Worm (Caenorhabditis elegans) whole organism, L1 larva: ENCODE measurements around the gene F22F7.3.
"Not testable (repeated sequence)": the region's sequence is repeated elsewhere in the genome, so short reads cannot be mapped to it uniquely, and the experiment has no call there.

Experiments
- C34B4.2 ChIP-seq: sonication (generic microtip); optimal IDR thresholded peaks from 2 replicates; lab custom pipeline; 2017; ENCODE audit warnings: mild to moderate bottlenecking, missing genetic modification characterization, missing compliant biosample characterization
- alr-1 ChIP-seq: fragments of 200-800 bp; sonication (Bioruptor generic); optimal IDR thresholded peaks from 2 replicates; lab custom pipeline; 2018; ENCODE audit warnings: borderline replicate concordance, mild to moderate bottlenecking, missing genetic modification characterization, missing compliant biosample characterization
- ceh-8 ChIP-seq: fragments of 200-800 bp; sonication (Bioruptor generic); optimal IDR thresholded peaks from 2 replicates; lab custom pipeline; 2018; ENCODE audit warnings: mild to moderate bottlenecking, missing genetic modification characterization, moderate library complexity, missing compliant biosample characterization
- ceh-88 ChIP-seq: fragments of 200-800 bp; sonication (Bioruptor generic); IDR thresholded peaks from 2 replicates; pipeline ENCODE4 v1.3.6; 2022; ENCODE audit warnings: missing genetic modification characterization, missing compliant biosample characterization
- efl-1 ChIP-seq, 4 experiments: fragments of 150-350 bp; optimal IDR thresholded peaks in 3 of 4; peaks in 1 of 4; 1 replicate in 1 of 4; 2 replicates in 3 of 4; lab custom pipeline; 2014; ENCODE audit warnings: missing biosample characterization in 2 of 4, missing genetic modification characterization in 2 of 4, missing genetic modification reagents in 2 of 4
- efl-3 ChIP-seq: fragments of 200-800 bp; sonication (Bioruptor generic); optimal IDR thresholded peaks from 2 replicates; lab custom pipeline; 2018; ENCODE audit warnings: mild to moderate bottlenecking, missing genetic modification characterization, missing compliant biosample characterization
- egl-13 ChIP-seq: sonication (generic microtip); optimal IDR thresholded peaks from 2 replicates; lab custom pipeline; 2016; ENCODE audit warnings: missing genotype, missing genetic modification reagents, missing genetic modification characterization, missing compliant biosample characterization
- elt-3 ChIP-seq, 6 experiments: fragments of 150-350 bp in 1 of 6; sonication (generic microtip); optimal IDR thresholded peaks; 2 replicates each; lab custom pipeline; 2017 to 2018; ENCODE audit warnings: missing biosample characterization in 6 of 6, missing genetic modification characterization in 6 of 6, inconsistent platforms in 1 of 6
- fkh-8 ChIP-seq: sonication (generic microtip); optimal IDR thresholded peaks from 2 replicates; lab custom pipeline; 2016; ENCODE audit warnings: mild to moderate bottlenecking, missing genetic modification characterization, missing compliant biosample characterization
- fos-1 ChIP-seq: fragments of 150-350 bp; optimal IDR thresholded peaks from 2 replicates; lab custom pipeline; 2014; ENCODE audit warnings: missing biosample characterization, missing genetic modification characterization
- hpl-2 ChIP-seq: fragments of 150-350 bp; optimal IDR thresholded peaks from 2 replicates; lab custom pipeline; 2014; ENCODE audit warnings: missing biosample characterization, missing genetic modification reagents, missing genetic modification characterization
- irx-1 ChIP-seq: sonication (generic microtip); optimal IDR thresholded peaks from 2 replicates; lab custom pipeline; 2016; ENCODE audit warnings: missing genetic modification characterization, missing compliant biosample characterization
- jun-1 ChIP-seq: fragments of 150-350 bp; optimal IDR thresholded peaks from 2 replicates; lab custom pipeline; 2014; ENCODE audit warnings: missing biosample characterization, missing genetic modification reagents, missing genetic modification characterization
- lin-14 ChIP-seq: fragments of 200-800 bp; sonication (Bioruptor generic); optimal IDR thresholded peaks from 2 replicates; lab custom pipeline; 2018; ENCODE audit warnings: mild to moderate bottlenecking, missing genetic modification characterization, moderate library complexity, missing compliant biosample characterization
- lin-39 ChIP-seq: fragments of 150-350 bp; optimal IDR thresholded peaks from 2 replicates; lab custom pipeline; 2014; ENCODE audit warnings: missing biosample characterization, missing genetic modification reagents, missing genetic modification characterization
- mab-9 ChIP-seq: fragments of 200-800 bp; sonication (Bioruptor generic); IDR thresholded peaks from 2 replicates; pipeline ENCODE4 v1.3.6; 2022; ENCODE audit warnings: missing genetic modification reagents, missing genetic modification characterization, missing compliant biosample characterization
- nhr-11 ChIP-seq: fragments of 150-350 bp; optimal IDR thresholded peaks from 2 replicates; lab custom pipeline; 2014; ENCODE audit warnings: missing biosample characterization, missing genetic modification characterization
- nhr-19 ChIP-seq: fragments of 200-800 bp; sonication (Bioruptor generic); conservative IDR thresholded peaks from 2 replicates; pipeline ENCODE4 v1.3.6; 2022; ENCODE audit warnings: missing genetic modification characterization, missing compliant biosample characterization
- nhr-20 ChIP-seq: sonication (generic microtip); optimal IDR thresholded peaks from 2 replicates; lab custom pipeline; 2016; ENCODE audit warnings: mild to moderate bottlenecking, missing genetic modification characterization, missing compliant biosample characterization
- nhr-237 ChIP-seq: fragments of 150-350 bp; optimal IDR thresholded peaks from 2 replicates; lab custom pipeline; 2014; ENCODE audit warnings: missing biosample characterization, missing genetic modification characterization
- nhr-76 ChIP-seq: sonication (generic microtip); optimal IDR thresholded peaks from 2 replicates; lab custom pipeline; 2017; ENCODE audit warnings: missing biosample characterization, missing genetic modification characterization
- nhr-90 ChIP-seq: sonication (generic microtip); optimal IDR thresholded peaks from 2 replicates; lab custom pipeline; 2016; ENCODE audit warnings: mild to moderate bottlenecking, missing genetic modification characterization, missing compliant biosample characterization; ENCODE audit not compliant: poor library complexity
- pag-3 ChIP-seq: sonication (generic microtip); optimal IDR thresholded peaks from 2 replicates; lab custom pipeline; 2017; ENCODE audit warnings: missing genetic modification characterization, mild to moderate bottlenecking, missing compliant biosample characterization, antibody characterized with exemption, borderline replicate concordance; ENCODE audit not compliant: insufficient read depth
- pqm-1 ChIP-seq: sonication (generic microtip); optimal IDR thresholded peaks from 3 replicates; lab custom pipeline; 2017; ENCODE audit warnings: missing biosample characterization, missing genetic modification characterization
- rnt-1 ChIP-seq: sonication (generic microtip); optimal IDR thresholded peaks from 2 replicates; lab custom pipeline; 2016; ENCODE audit warnings: mild to moderate bottlenecking, missing genetic modification characterization, moderate library complexity, missing compliant biosample characterization
- sox-4 ChIP-seq: sonication (generic microtip); optimal IDR thresholded peaks from 2 replicates; lab custom pipeline; 2016; ENCODE audit warnings: missing genetic modification characterization, missing compliant biosample characterization
- tbx-2 ChIP-seq: sonication (generic microtip); optimal IDR thresholded peaks from 2 replicates; lab custom pipeline; 2016; ENCODE audit warnings: missing genetic modification characterization, missing compliant biosample characterization
- tlp-1 ChIP-seq: fragments of 150-350 bp; optimal IDR thresholded peaks from 2 replicates; lab custom pipeline; 2014; ENCODE audit warnings: missing biosample characterization, missing genetic modification characterization
- unc-62 ChIP-seq: fragments of 150-350 bp; optimal IDR thresholded peaks from 2 replicates; lab custom pipeline; 2014; ENCODE audit warnings: missing biosample characterization, missing genetic modification reagents, missing genetic modification characterization
- vab-15 ChIP-seq: sonication (generic microtip); optimal IDR thresholded peaks from 2 replicates; lab custom pipeline; 2017; ENCODE audit warnings: missing genotype, mild to moderate bottlenecking, missing genetic modification characterization, missing compliant biosample characterization
- zag-1 ChIP-seq: fragments of 150-350 bp; optimal IDR thresholded peaks from 2 replicates; lab custom pipeline; 2014; ENCODE audit warnings: missing biosample characterization, missing genetic modification characterization
- ztf-4 ChIP-seq: fragments of 150-350 bp; optimal IDR thresholded peaks from 2 replicates; lab custom pipeline; 2014; ENCODE audit warnings: missing biosample characterization, missing genetic modification characterization

Gene F22F7.3

DNA sequence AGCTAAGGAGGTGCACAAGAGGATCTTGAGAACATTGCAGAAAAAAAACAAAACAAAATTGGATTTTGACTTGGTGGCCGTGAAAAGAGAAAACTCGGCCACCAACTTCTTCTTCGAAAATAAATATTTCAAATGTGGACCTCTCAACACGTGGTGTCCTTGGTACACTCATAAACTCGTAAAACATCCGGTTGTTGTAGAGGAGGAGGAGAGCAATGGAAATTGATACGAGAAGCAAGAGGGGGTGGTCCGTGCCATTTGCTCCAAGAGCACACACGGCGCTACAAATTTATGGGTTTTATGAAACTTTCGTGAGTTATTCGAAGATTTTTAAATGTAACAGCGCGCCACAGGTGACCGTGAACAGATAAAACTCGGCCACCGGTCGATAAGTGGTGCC is 28.6 kb upstream of the F22F7.3 start:
- peak; percentile 57 for TF ChIP-seq rnt-1 (tag; lab: Kevin White, UChicago)
- TF ChIP-seq efl-3 (GFP tag; lab: Kevin White, UChicago), result no peak
- peak; percentile 65 for TF ChIP-seq lin-14

ce11 chrV:2083869-2084268 is 26.6 kb upstream of the F22F7.3 start:
- TF ChIP-seq nhr-11 (tag; lab: Kevin White, UChicago), result no peak
- TF ChIP-seq alr-1 (tag; lab: Kevin White, UChicago), result no peak
- no peak for TF ChIP-seq mab-9 (GFP tag; lab: Robert Waterston, UW)
- TF ChIP-seq vab-15, result no peak
- TF ChIP-seq egl-13 (tag; lab: Kevin White, UChicago), result no peak
- no peak for TF ChIP-seq fkh-8 (tag; lab: Kevin White, UChicago)
- no peak for TF ChIP-seq C34B4.2 (tag; lab: Kevin White, UChicago)
- no peak for TF ChIP-seq jun-1 (tag; lab: Kevin White, UChicago)
- TF ChIP-seq unc-62 (GFP tag; lab: Kevin White, UChicago), result no peak
- no peak for TF ChIP-seq elt-3 (tag; optimal IDR thresholded peaks at IDR 0.05; lab: Kevin White, UChicago)
- no peak for TF ChIP-seq sox-4 (tag; lab: Kevin White, UChicago)
- no peak for TF ChIP-seq tlp-1 (tag; lab: Kevin White, UChicago)

DNA sequence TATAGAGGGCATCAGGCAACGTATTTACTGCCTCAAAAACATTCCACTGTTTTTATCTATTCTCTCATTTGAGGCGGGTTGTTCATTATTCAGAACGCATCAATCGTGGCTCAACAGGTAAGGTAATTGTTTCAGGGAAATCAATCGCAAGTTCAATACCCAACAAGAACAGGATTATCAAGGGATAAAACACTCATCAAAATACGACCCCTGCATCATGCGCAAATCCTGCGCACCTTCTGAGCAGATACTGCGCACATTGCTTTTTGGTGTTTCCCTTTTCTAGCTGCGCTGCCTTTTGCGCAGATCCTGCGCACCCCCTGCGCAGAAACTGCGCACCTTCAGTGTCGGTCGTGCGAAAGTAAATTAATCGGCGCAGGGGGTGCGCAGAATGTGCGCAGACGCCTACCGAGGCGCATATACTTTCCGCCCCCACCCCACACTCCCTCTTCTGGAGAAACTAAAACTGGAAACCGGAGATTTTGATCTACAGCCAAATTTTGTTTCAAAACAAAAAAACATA is 24.7 kb upstream of the F22F7.3 start, which contains the start of gene F36F12.3:
TSS of gene F36F12.3 (plus strand) at position 51 of the 523 bp plus-strand sequence.
- not testable (repeated sequence) for TF ChIP-seq nhr-20 (tag; lab: Kevin White, UChicago); nhr-19 (GFP tag; lab: Robert Waterston, UW); tbx-2 (tag; lab: Kevin White, UChicago)

- not testable (repeated sequence) for TF ChIP-seq ceh-88; ztf-4; tbx-2 (tag; lab: Kevin White, UChicago)
Measured at ce11 chrV:2090321-2090720, 20.1 kb upstream of the F22F7.3 start, which contains the start of gene ztf-28. TSS of gene ztf-28 (plus strand) at chrV:2090669.

ce11 chrV:2095204-2095603 is 15.3 kb upstream of the F22F7.3 start, which contains the start of gene F36F12.2:
TSS of gene F36F12.2 (minus strand) at chrV:2095304.
- TF ChIP-seq fos-1 (no peak), nhr-76 (tag; lab: Kevin White, UChicago) (no peak), zag-1 (tag; lab: Kevin White, UChicago) (no peak), nhr-237 (no peak), ceh-8 (GFP tag; lab: Kevin White, UChicago) (no peak), hpl-2 (GFP tag; lab: Kevin White, UChicago) (no peak), nhr-90 (tag; lab: Kevin White, UChicago) (no peak), irx-1 (no peak), vab-15 (no peak), lin-39 (tag; lab: Kevin White, UChicago) (no peak), pqm-1 (tag; lab: Kevin White, UChicago) (no peak), jun-1 (tag; lab: Kevin White, UChicago) (no peak), efl-1 (optimal IDR thresholded peaks at IDR 0.05; lab: Kevin White, UChicago) (no peak), efl-1 (GFP tag; optimal IDR thresholded peaks at IDR 0.05 in 1 of 2; lab: Kevin White, UChicago) (no peak)

DNA sequence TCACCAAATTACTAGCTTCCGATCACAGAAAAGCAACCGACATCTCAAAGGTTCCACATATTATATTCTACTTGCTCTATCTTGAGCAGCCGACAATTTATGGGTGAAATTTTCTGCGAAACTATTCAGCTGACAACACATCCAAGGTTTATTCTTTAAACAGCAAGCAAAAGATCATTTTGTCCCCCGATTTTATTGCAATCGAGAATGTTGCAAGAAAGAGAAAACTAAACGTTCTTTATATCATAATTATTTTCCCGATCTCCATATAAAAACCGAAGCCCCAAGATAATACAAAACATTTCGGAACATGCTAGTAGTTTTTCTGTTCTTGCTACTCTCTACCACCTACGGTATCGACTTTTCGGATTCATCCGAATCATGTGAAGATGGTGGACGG is 14.7 kb upstream of the F22F7.3 start, which contains the start of gene clec-207:
TSS of gene clec-207 (plus strand) at position 301 of the 400 bp plus-strand sequence.
- TF ChIP-seq pag-3 (tag; lab: Kevin White, UChicago), result no peak
